Fruit fly (Drosophila melanogaster) whole organism, wandering third instar larva: ENCODE measurements around the gene CG17746.

ENCODE experiments used
- Abd-B ChIP-seq: fragments of >200 bp; optimal IDR thresholded peaks from 2 replicates; lab custom pipeline; 2017; ENCODE audit warnings: missing biosample characterization, missing genetic modification characterization
- CG32264 ChIP-seq: fragments of 200-800 bp; sonication (Bioruptor generic); optimal IDR thresholded peaks from 2 replicates; lab custom pipeline; 2016; ENCODE audit warnings: missing biosample characterization, missing genetic modification characterization
- CG9705 ChIP-seq: fragments of 200-800 bp; sonication (Bioruptor generic); optimal IDR thresholded peaks from 2 replicates; lab custom pipeline; 2018; ENCODE audit warnings: missing biosample characterization, mild to moderate bottlenecking, missing genetic modification characterization
- CrebA ChIP-seq: fragments of 200-800 bp; sonication (Bioruptor generic); optimal IDR thresholded peaks from 2 replicates; lab custom pipeline; 2016; ENCODE audit warnings: missing biosample characterization, mild to moderate bottlenecking, missing genetic modification characterization, borderline replicate concordance
- Dfd ChIP-seq: fragments of >200 bp; optimal IDR thresholded peaks from 2 replicates; lab custom pipeline; 2017; ENCODE audit warnings: missing biosample characterization, missing genetic modification characterization
- Dif ChIP-seq: fragments of 200-275, 200-300 bp; sonication (Bioruptor generic); optimal IDR thresholded peaks from 2 replicates; lab custom pipeline; 2018; ENCODE audit warnings: missing biosample characterization, missing genetic modification characterization; ENCODE audit not compliant: partially characterized antibody
- GATAd ChIP-seq: sonication (Bioruptor generic); optimal IDR thresholded peaks from 2 replicates; lab custom pipeline; 2016; ENCODE audit warnings: missing biosample characterization, missing genetic modification characterization
- HLH106 ChIP-seq: fragments of 200-800 bp; optimal IDR thresholded peaks from 3 replicates; lab custom pipeline; 2019; ENCODE audit warnings: missing biosample characterization, mild to moderate bottlenecking, missing genetic modification characterization, moderate library complexity
- Hnf4 ChIP-seq: fragments of 200-800 bp; sonication (Bioruptor generic); optimal IDR thresholded peaks from 2 replicates; lab custom pipeline; 2016; ENCODE audit warnings: missing biosample characterization, mild to moderate bottlenecking, missing genetic modification characterization
- Hr78 ChIP-seq: fragments of >200 bp; optimal IDR thresholded peaks from 2 replicates; lab custom pipeline; 2017; ENCODE audit warnings: missing biosample characterization, missing genetic modification characterization
- Hr83 ChIP-seq: fragments of 200-300 bp; sonication (Bioruptor generic); optimal IDR thresholded peaks from 2 replicates; lab custom pipeline; 2016; ENCODE audit warnings: missing biosample characterization, mild to moderate bottlenecking, missing genetic modification characterization, moderate library complexity; ENCODE audit not compliant: poor library complexity, severe bottlenecking
- Jra ChIP-seq: sonication (Bioruptor generic); optimal IDR thresholded peaks from 2 replicates; lab custom pipeline; 2016; ENCODE audit warnings: missing biosample characterization, missing genetic modification characterization
- Mio ChIP-seq: sonication (Bioruptor generic); optimal IDR thresholded peaks from 2 replicates; lab custom pipeline; 2016; ENCODE audit warnings: missing biosample characterization, missing genetic modification characterization
- Myc ChIP-seq: fragments of >200 bp; optimal IDR thresholded peaks from 2 replicates; lab custom pipeline; 2017
- N ChIP-seq: fragments of >200 bp; optimal IDR thresholded peaks from 2 replicates; lab custom pipeline; 2018; ENCODE audit warnings: missing biosample characterization, missing external identifiers, missing genetic modification characterization
- OdsH ChIP-seq: fragments of 200-800 bp; sonication (Bioruptor generic); optimal IDR thresholded peaks from 2 replicates; lab custom pipeline; 2016; ENCODE audit warnings: missing biosample characterization, mild to moderate bottlenecking, missing genetic modification characterization
- Rel ChIP-seq, 2 experiments: fragments of 200-800 bp; sonication (Bioruptor generic) in 1 of 2; optimal IDR thresholded peaks; 2 replicates in 1 of 2; 3 replicates in 1 of 2; lab custom pipeline; 2016 to 2019; ENCODE audit warnings: mild to moderate bottlenecking in 2 of 2, missing biosample characterization in 2 of 2, missing genetic modification characterization in 2 of 2, moderate library complexity in 1 of 2
- Sp1 ChIP-seq: fragments of 200-800 bp; sonication (Bioruptor generic); optimal IDR thresholded peaks from 3 replicates; lab custom pipeline; 2019; ENCODE audit warnings: missing biosample characterization, mild to moderate bottlenecking, missing genetic modification characterization, moderate library complexity
- Vsx2 ChIP-seq: fragments of 200-300, 225-300 bp; sonication (Bioruptor generic); optimal IDR thresholded peaks from 2 replicates; lab custom pipeline; 2018; ENCODE audit warnings: missing biosample characterization, missing genetic modification characterization; ENCODE audit not compliant: partially characterized antibody
- br ChIP-seq: fragments of 200-800 bp; sonication (Bioruptor generic); optimal IDR thresholded peaks from 2 replicates; lab custom pipeline; 2016; ENCODE audit warnings: missing biosample characterization, missing genetic modification characterization
- brk ChIP-seq: fragments of 200-800 bp; sonication (Bioruptor generic); optimal IDR thresholded peaks from 2 replicates; lab custom pipeline; 2016; ENCODE audit warnings: missing biosample characterization, mild to moderate bottlenecking, missing genetic modification characterization
- dl ChIP-seq, 2 experiments: fragments of 175-275, 200-275 bp in 1 of 2; fragments of 200-275 bp in 1 of 2; sonication (Bioruptor generic); optimal IDR thresholded peaks; lab custom pipeline; 2018; ENCODE audit warnings: mild to moderate bottlenecking in 2 of 2, missing biosample characterization in 2 of 2, missing genetic modification characterization in 2 of 2, moderate library complexity in 2 of 2; ENCODE audit not compliant: partially characterized antibody in 2 of 2, insufficient read depth in 1 of 2
- dmrt93B ChIP-seq: fragments of 200-800 bp; sonication (Bioruptor generic); optimal IDR thresholded peaks from 2 replicates; lab custom pipeline; 2018; ENCODE audit warnings: missing biosample characterization, mild to moderate bottlenecking, missing genetic modification characterization
- dsf ChIP-seq: sonication (Bioruptor generic); optimal IDR thresholded peaks from 2 replicates; lab custom pipeline; 2016; ENCODE audit warnings: missing biosample characterization, missing genetic modification characterization, borderline replicate concordance
- ey ChIP-seq: fragments of 200-800 bp; sonication (Bioruptor generic); optimal IDR thresholded peaks from 2 replicates; lab custom pipeline; 2016; ENCODE audit warnings: missing biosample characterization, missing genetic modification characterization
- foxo ChIP-seq, 2 experiments: fragments of 200-800 bp; sonication (Bioruptor generic); optimal IDR thresholded peaks; 2 replicates in 1 of 2; 3 replicates in 1 of 2; lab custom pipeline; 2016 to 2017; ENCODE audit warnings: missing biosample characterization in 2 of 2, missing genetic modification characterization in 2 of 2
- fru ChIP-seq: fragments of 200-800 bp; sonication (Bioruptor generic); optimal IDR thresholded peaks from 3 replicates; lab custom pipeline; 2016; ENCODE audit warnings: missing biosample characterization, mild to moderate bottlenecking, missing genetic modification characterization
- h ChIP-seq: fragments of 200-800 bp; sonication (Bioruptor generic); optimal IDR thresholded peaks from 3 replicates; lab custom pipeline; 2016; ENCODE audit warnings: missing biosample characterization, mild to moderate bottlenecking, missing genetic modification characterization
- jim ChIP-seq: fragments of 175-275, 200-325 bp; sonication (Bioruptor generic); optimal IDR thresholded peaks from 2 replicates; lab custom pipeline; 2016; ENCODE audit warnings: missing biosample characterization, mild to moderate bottlenecking, missing genetic modification characterization
- lola ChIP-seq: fragments of >200 bp; optimal IDR thresholded peaks from 2 replicates; lab custom pipeline; 2017; ENCODE audit warnings: missing biosample characterization, missing genetic modification characterization
- pan ChIP-seq: fragments of >200 bp; optimal IDR thresholded peaks from 2 replicates; lab custom pipeline; 2017
- psq ChIP-seq: fragments of 200-800 bp; sonication (Bioruptor generic); optimal IDR thresholded peaks from 3 replicates; lab custom pipeline; 2017; ENCODE audit warnings: missing biosample characterization, mild to moderate bottlenecking, missing genetic modification characterization, moderate library complexity
- rgr ChIP-seq: fragments of 200-800 bp; sonication (Bioruptor generic); optimal IDR thresholded peaks from 3 replicates; lab custom pipeline; 2016; ENCODE audit warnings: missing biosample characterization, mild to moderate bottlenecking, missing genetic modification characterization
- sage ChIP-seq: fragments of 200-800 bp; sonication (Bioruptor generic); optimal IDR thresholded peaks from 2 replicates; lab custom pipeline; 2016; ENCODE audit warnings: missing biosample characterization, mild to moderate bottlenecking, missing genetic modification characterization
- sv ChIP-seq: fragments of 200-800 bp; sonication (Bioruptor generic); optimal IDR thresholded peaks from 3 replicates; lab custom pipeline; 2016; ENCODE audit warnings: missing biosample characterization, missing genetic modification characterization
- tai ChIP-seq: sonication (Bioruptor generic); optimal IDR thresholded peaks from 2 replicates; lab custom pipeline; 2016; ENCODE audit warnings: missing biosample characterization, missing genetic modification characterization
- usp ChIP-seq: fragments of >200 bp; optimal IDR thresholded peaks from 2 replicates; lab custom pipeline; 2017; ENCODE audit warnings: missing biosample characterization, missing genetic modification characterization
- woc ChIP-seq: sonication (Bioruptor generic); optimal IDR thresholded peaks from 2 replicates; lab custom pipeline; 2016; ENCODE audit warnings: missing biosample characterization, mild to moderate bottlenecking, missing genetic modification characterization

Gene CG17746

DNA sequence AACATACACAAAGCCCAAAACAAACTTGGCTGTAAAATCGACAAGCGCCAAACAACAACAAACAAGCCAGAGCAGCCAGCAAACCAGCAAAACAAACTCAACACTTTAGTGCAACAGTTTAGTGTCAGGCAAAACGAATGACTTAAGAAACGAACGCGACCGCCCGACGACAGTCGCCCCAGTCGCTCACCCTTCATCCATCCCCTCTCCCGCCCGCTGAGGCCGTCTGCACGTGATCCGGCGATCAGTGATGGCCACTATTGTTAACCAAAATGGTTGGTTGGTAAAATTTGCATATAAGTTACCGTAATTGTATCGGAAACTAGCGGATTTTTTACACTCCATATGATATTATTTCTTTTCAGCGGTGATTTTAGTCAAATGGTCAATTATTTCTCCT, 14.3 kb upstream of the CG17746 start:
- no peak for TF ChIP-seq br (GFP tag; lab: Kevin White, UChicago)
- TF ChIP-seq CG32264, result no peak
- TF ChIP-seq dsf (GFP tag; lab: Kevin White, UChicago), result no peak
- TF ChIP-seq foxo (GFP tag; optimal IDR thresholded peaks at IDR 0.05; lab: Kevin White, UChicago), result no peak
- TF ChIP-seq Hnf4 (GFP tag; lab: Kevin White, UChicago), result no peak
- no peak for TF ChIP-seq Myc (lab: Kevin White, UChicago)
- no peak for TF ChIP-seq Sp1
- no peak for TF ChIP-seq Dfd (GFP tag; lab: Kevin White, UChicago)
- TF ChIP-seq sage (GFP tag; lab: Kevin White, UChicago), result no peak
- TF ChIP-seq HLH106 (tag; lab: Kevin White, UChicago), result no peak
- TF ChIP-seq rgr (GFP tag; lab: Kevin White, UChicago), result no peak
- TF ChIP-seq CrebA (GFP tag; lab: Kevin White, UChicago), result no peak
- no peak for TF ChIP-seq jim (GFP tag; lab: Kevin White, UChicago)
- TF ChIP-seq Mio (GFP tag; lab: Kevin White, UChicago), result no peak
- TF ChIP-seq psq (GFP tag; lab: Kevin White, UChicago), result no peak
- no peak for TF ChIP-seq OdsH (GFP tag; lab: Kevin White, UChicago)
- TF ChIP-seq tai, result no peak
- TF ChIP-seq Jra, result no peak
- TF ChIP-seq ey (GFP tag; lab: Kevin White, UChicago), result no peak
- TF ChIP-seq Dif (GFP tag; lab: Kevin White, UChicago), result peak; percentile 55
- TF ChIP-seq N, result no peak
- no peak for TF ChIP-seq brk
- no peak for TF ChIP-seq Rel (GFP tag; optimal IDR thresholded peaks at IDR 0.05; lab: Kevin White, UChicago)
- TF ChIP-seq Rel (tag; optimal IDR thresholded peaks at IDR 0.05; lab: Kevin White, UChicago), result no peak
- TF ChIP-seq CG9705, result no peak
- peak; percentile 62 for TF ChIP-seq woc
- TF ChIP-seq GATAd (GFP tag; lab: Kevin White, UChicago), result no peak
- peak; percentile 59 for TF ChIP-seq Vsx2 (GFP tag; lab: Kevin White, UChicago)
- TF ChIP-seq Abd-B (GFP tag; lab: Kevin White, UChicago), result no peak
- peak in 1 of 2 experiments; percentile 25 for TF ChIP-seq dl (GFP tag; optimal IDR thresholded peaks at IDR 0.05; lab: Kevin White, UChicago; ENCODE audit: insufficient read depth in 1 of 2, partially characterized antibody in 2 of 2)
- TF ChIP-seq sv (GFP tag; lab: Kevin White, UChicago), result no peak
- TF ChIP-seq Hr83 (GFP tag; lab: Kevin White, UChicago), result no peak
- no peak for TF ChIP-seq Hr78 (GFP tag; lab: Kevin White, UChicago)

dm6 chr3L:3252884-3253283, 13.5 kb upstream of the CG17746 start:
- no peak for TF ChIP-seq jim (GFP tag; lab: Kevin White, UChicago)

dm6 chr3L:3251659-3252490, 12.5 kb upstream of the CG17746 start:
- TF ChIP-seq CG32264, result no peak
- peak; percentile 1 for TF ChIP-seq rgr (GFP tag; lab: Kevin White, UChicago)
- TF ChIP-seq dmrt93B (GFP tag; lab: Kevin White, UChicago), result no peak
- no peak for TF ChIP-seq lola (GFP tag; lab: Kevin White, UChicago)
- TF ChIP-seq OdsH (GFP tag; lab: Kevin White, UChicago), result no peak
- peak; percentile 26 for TF ChIP-seq fru
- no peak for TF ChIP-seq usp (GFP tag; lab: Kevin White, UChicago)
- TF ChIP-seq Myc (lab: Kevin White, UChicago), result no peak
- TF ChIP-seq Hnf4 (GFP tag; lab: Kevin White, UChicago), result peak; percentile 70
- no peak for TF ChIP-seq CG9705
- peak; percentile 26 for TF ChIP-seq woc
- TF ChIP-seq brk, result peak; percentile 79
- no peak for TF ChIP-seq pan (lab: Kevin White, UChicago)
- peak; percentile 41 for TF ChIP-seq Jra
- TF ChIP-seq N, result no peak
- no peak for TF ChIP-seq HLH106 (tag; lab: Kevin White, UChicago)
- TF ChIP-seq GATAd (GFP tag; lab: Kevin White, UChicago), result peak; percentile 16
- TF ChIP-seq br (GFP tag; lab: Kevin White, UChicago), result peak; percentile 35
- no peak for TF ChIP-seq Rel (GFP tag; optimal IDR thresholded peaks at IDR 0.05; lab: Kevin White, UChicago)
- peak; percentile 29 for TF ChIP-seq Rel (tag; optimal IDR thresholded peaks at IDR 0.05; lab: Kevin White, UChicago)
- no peak for TF ChIP-seq jim (GFP tag; lab: Kevin White, UChicago)
- no peak for TF ChIP-seq Abd-B (GFP tag; lab: Kevin White, UChicago)
- peak; percentile 24 for TF ChIP-seq Vsx2 (GFP tag; lab: Kevin White, UChicago)
- TF ChIP-seq Hr83 (GFP tag; lab: Kevin White, UChicago), result peak; percentile 18
- no peak for TF ChIP-seq Hr78 (GFP tag; lab: Kevin White, UChicago)
- no peak for TF ChIP-seq Dfd (GFP tag; lab: Kevin White, UChicago)
- TF ChIP-seq h (GFP tag; lab: Kevin White, UChicago), result peak; percentile 27
- no peak for TF ChIP-seq sv (GFP tag; lab: Kevin White, UChicago)
- peak; percentile 29 for TF ChIP-seq tai
- TF ChIP-seq Sp1, result no peak
- TF ChIP-seq dsf (GFP tag; lab: Kevin White, UChicago), result peak; percentile 40
- peak; percentile 74 for TF ChIP-seq psq (GFP tag; lab: Kevin White, UChicago)
- no peak for TF ChIP-seq dl (GFP tag; optimal IDR thresholded peaks at IDR 0.05; lab: Kevin White, UChicago; ENCODE audit: insufficient read depth in 1 of 2, partially characterized antibody in 2 of 2)
- no peak for TF ChIP-seq foxo (GFP tag; optimal IDR thresholded peaks at IDR 0.05; lab: Kevin White, UChicago)
- TF ChIP-seq sage (GFP tag; lab: Kevin White, UChicago), result no peak
- no peak for TF ChIP-seq ey (GFP tag; lab: Kevin White, UChicago)
- TF ChIP-seq Mio (GFP tag; lab: Kevin White, UChicago), result no peak
- no peak for TF ChIP-seq Dif (GFP tag; lab: Kevin White, UChicago)
- peak; percentile 62 for TF ChIP-seq CrebA (GFP tag; lab: Kevin White, UChicago)
